Worm (Caenorhabditis elegans): ENCODE results near the gene Y43C5B.3.
"Not testable (repeated sequence)": the region's sequence is repeated elsewhere in the genome, so short reads cannot be mapped to it uniquely, and the experiment has no call there.

Gene Y43C5B.3

DNA sequence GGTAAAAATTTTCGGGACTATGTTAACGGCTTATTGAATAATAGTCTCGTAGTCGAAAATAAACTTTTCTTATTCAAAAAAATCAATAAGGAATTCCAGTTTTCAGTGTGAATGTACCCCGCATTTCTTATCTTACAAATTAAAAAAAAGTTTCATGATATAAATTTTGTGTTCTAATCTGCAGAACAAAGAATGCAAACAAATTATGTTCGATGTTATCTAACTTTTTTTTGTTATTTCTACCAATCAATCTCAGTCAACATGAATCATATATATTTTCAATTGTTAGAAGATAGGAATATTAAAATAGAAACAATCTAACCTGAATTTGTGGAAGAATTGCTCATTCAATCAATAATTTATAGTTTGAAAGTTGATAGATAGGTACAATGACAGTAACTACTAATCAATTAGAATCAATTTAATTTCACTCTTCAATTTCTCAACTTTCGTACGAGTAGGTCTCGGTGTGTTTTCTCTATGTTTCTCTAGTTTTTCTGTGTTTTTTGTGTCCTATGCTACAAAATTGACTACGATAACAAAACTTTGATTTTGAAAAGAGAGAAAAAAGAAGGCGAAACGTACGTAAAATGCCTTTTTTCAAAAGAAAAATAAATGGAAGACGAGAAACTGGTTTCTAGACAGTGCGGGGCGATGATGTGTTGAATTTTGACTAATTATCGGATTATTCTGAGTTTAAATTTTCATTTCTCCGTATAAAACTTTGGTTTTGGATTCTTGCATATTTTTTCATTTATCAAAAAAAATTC, at the start of gene Y43C5B.3, which contains the start of gene unc-43:
Y43C5B.3 (plus strand) TSS at position 720 of the 770 bp plus-strand sequence.
unc-43 (minus strand) TSS at position 347 of the 770 bp plus-strand sequence.
- TF ChIP-seq klf-2 (GFP tag; conservative IDR thresholded peaks at IDR 0.05) (no peak), tab-1 (GFP tag; IDR thresholded peaks at IDR 0.05) (no peak), ztf-23 (GFP tag; IDR thresholded peaks at IDR 0.05) (no peak), med-1 (GFP tag; optimal IDR thresholded peaks at IDR 0.05; ENCODE audit: insufficient read depth) (no peak), T22C8.4 (GFP tag; IDR thresholded peaks at IDR 0.05) (no peak), cog-1 (tag; optimal IDR thresholded peaks at IDR 0.05) (no peak), ztf-29 (GFP tag; IDR thresholded peaks at IDR 0.05) (no peak), flt-1 (GFP tag; IDR thresholded peaks at IDR 0.05) (no peak), ref-1 (GFP tag; conservative IDR thresholded peaks at IDR 0.05) (no peak)

ce11 chrIV:10302203-10302602, 48.2 kb upstream of the Y43C5B.3 start, which contains the start of gene R09E10.5:
TSS of gene R09E10.5 (minus strand) at chrIV:10302303.
- TF ChIP-seq tab-1 (GFP tag; IDR thresholded peaks at IDR 0.05) = no peak
- TF ChIP-seq flt-1 (GFP tag; IDR thresholded peaks at IDR 0.05) = no peak
- TF ChIP-seq ztf-29 (GFP tag; IDR thresholded peaks at IDR 0.05) = no peak
- no peak for TF ChIP-seq T22C8.4 (GFP tag; IDR thresholded peaks at IDR 0.05)
- no peak for TF ChIP-seq med-1 (GFP tag; optimal IDR thresholded peaks at IDR 0.05; ENCODE audit: insufficient read depth)
- no peak for TF ChIP-seq ztf-23 (GFP tag; IDR thresholded peaks at IDR 0.05)
- TF ChIP-seq cog-1 (tag; optimal IDR thresholded peaks at IDR 0.05) = no peak
- TF ChIP-seq ref-1 (GFP tag; conservative IDR thresholded peaks at IDR 0.05) = no peak
- no peak for TF ChIP-seq klf-2 (GFP tag; conservative IDR thresholded peaks at IDR 0.05)

ce11 chrIV:10304383-10304782, 46.0 kb upstream of the Y43C5B.3 start:
- TF ChIP-seq ztf-29 (GFP tag; IDR thresholded peaks at IDR 0.05) = no peak
- no peak for TF ChIP-seq ref-1 (GFP tag; conservative IDR thresholded peaks at IDR 0.05)
- no peak for TF ChIP-seq med-1 (GFP tag; optimal IDR thresholded peaks at IDR 0.05; ENCODE audit: insufficient read depth)
- TF ChIP-seq T22C8.4 (GFP tag; IDR thresholded peaks at IDR 0.05) = no peak
- no peak for TF ChIP-seq tab-1 (GFP tag; IDR thresholded peaks at IDR 0.05)
- no peak for TF ChIP-seq ztf-23 (GFP tag; IDR thresholded peaks at IDR 0.05)
- no peak for TF ChIP-seq cog-1 (tag; optimal IDR thresholded peaks at IDR 0.05)
- TF ChIP-seq klf-2 (GFP tag; conservative IDR thresholded peaks at IDR 0.05) = no peak
- no peak for TF ChIP-seq flt-1 (GFP tag; IDR thresholded peaks at IDR 0.05)

DNA sequence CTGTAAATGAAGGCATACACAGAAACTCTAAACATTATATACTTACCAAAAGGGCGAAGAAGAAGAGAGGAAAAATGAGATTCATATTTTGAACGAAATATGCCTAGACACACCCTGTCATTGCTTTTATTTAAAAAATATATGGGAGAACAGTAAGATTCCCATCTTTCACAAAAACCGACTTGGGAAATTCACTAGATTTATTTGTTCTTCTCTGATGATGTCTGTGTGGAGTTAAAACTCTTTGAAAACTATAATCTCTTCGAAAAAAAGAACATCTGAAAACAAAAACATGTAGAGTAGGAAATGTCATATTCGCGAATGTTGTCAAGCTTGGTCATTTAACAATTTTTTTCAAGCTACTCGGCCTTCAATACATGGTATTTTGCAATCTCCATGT, 40.1 kb upstream of the Y43C5B.3 start, which contains the start of gene R09E10.8:
R09E10.8 (minus strand) TSS at position 101 of the 400 bp plus-strand sequence.
- no peak for TF ChIP-seq klf-2 (GFP tag; conservative IDR thresholded peaks at IDR 0.05)
- no peak for TF ChIP-seq med-1 (GFP tag; optimal IDR thresholded peaks at IDR 0.05; ENCODE audit: insufficient read depth)
- TF ChIP-seq ztf-23 (GFP tag; IDR thresholded peaks at IDR 0.05) = no peak
- no peak for TF ChIP-seq tab-1 (GFP tag; IDR thresholded peaks at IDR 0.05)
- TF ChIP-seq ztf-29 (GFP tag; IDR thresholded peaks at IDR 0.05) = no peak
- TF ChIP-seq flt-1 (GFP tag; IDR thresholded peaks at IDR 0.05) = no peak
- no peak for TF ChIP-seq T22C8.4 (GFP tag; IDR thresholded peaks at IDR 0.05)
- no peak for TF ChIP-seq cog-1 (tag; optimal IDR thresholded peaks at IDR 0.05)
- TF ChIP-seq ref-1 (GFP tag; conservative IDR thresholded peaks at IDR 0.05) = no peak

DNA sequence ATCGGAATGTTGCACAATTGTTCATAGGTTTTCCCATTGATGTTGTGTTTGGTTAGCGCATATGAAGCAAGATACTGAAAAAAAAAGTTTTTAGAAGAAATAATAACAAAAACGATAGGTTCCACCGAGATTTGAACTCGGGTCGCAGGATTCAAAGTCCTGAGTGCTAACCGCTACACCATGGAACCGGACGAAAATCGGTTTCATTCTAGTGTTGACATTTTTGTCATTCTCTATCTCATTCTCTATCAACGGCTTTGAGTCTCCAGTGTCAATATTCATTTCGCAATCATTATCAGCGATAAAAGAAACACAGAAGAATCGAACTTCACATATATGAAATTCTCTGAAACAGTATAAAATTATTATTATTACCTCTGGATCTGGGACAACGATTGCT, 39.3 kb upstream of the Y43C5B.3 start:
- no peak for TF ChIP-seq cog-1 (tag; optimal IDR thresholded peaks at IDR 0.05)
- TF ChIP-seq tab-1 (GFP tag; IDR thresholded peaks at IDR 0.05) = no peak
- TF ChIP-seq ztf-29 (GFP tag; IDR thresholded peaks at IDR 0.05) = no peak
- no peak for TF ChIP-seq T22C8.4 (GFP tag; IDR thresholded peaks at IDR 0.05)
- no peak for TF ChIP-seq med-1 (GFP tag; optimal IDR thresholded peaks at IDR 0.05; ENCODE audit: insufficient read depth)
- TF ChIP-seq ztf-23 (GFP tag; IDR thresholded peaks at IDR 0.05) = no peak
- no peak for TF ChIP-seq flt-1 (GFP tag; IDR thresholded peaks at IDR 0.05)
- no peak for TF ChIP-seq ref-1 (GFP tag; conservative IDR thresholded peaks at IDR 0.05)
- no peak for TF ChIP-seq klf-2 (GFP tag; conservative IDR thresholded peaks at IDR 0.05)

- no peak for TF ChIP-seq ztf-23 (GFP tag; IDR thresholded peaks at IDR 0.05)
- TF ChIP-seq ztf-29 (GFP tag; IDR thresholded peaks at IDR 0.05) = no peak
- no peak for TF ChIP-seq klf-2 (GFP tag; conservative IDR thresholded peaks at IDR 0.05)
- no peak for TF ChIP-seq tab-1 (GFP tag; IDR thresholded peaks at IDR 0.05)
- no peak for TF ChIP-seq ref-1 (GFP tag; conservative IDR thresholded peaks at IDR 0.05)
- no peak for TF ChIP-seq med-1 (GFP tag; optimal IDR thresholded peaks at IDR 0.05; ENCODE audit: insufficient read depth)
- no peak for TF ChIP-seq T22C8.4 (GFP tag; IDR thresholded peaks at IDR 0.05)
- no peak for TF ChIP-seq flt-1 (GFP tag; IDR thresholded peaks at IDR 0.05)
- TF ChIP-seq cog-1 (tag; optimal IDR thresholded peaks at IDR 0.05) = no peak
Measured at ce11 chrIV:10313565-10313964, 36.8 kb upstream of the Y43C5B.3 start, which contains the start of gene acs-18. TSS of gene acs-18 (minus strand) at chrIV:10313665.

ce11 chrIV:10318199-10318598, 32.2 kb upstream of the Y43C5B.3 start, which contains the start of gene R09E10.2:
TSS of gene R09E10.2 (minus strand) at chrIV:10318299.
- TF ChIP-seq ref-1 (GFP tag; conservative IDR thresholded peaks at IDR 0.05) (no peak), cog-1 (tag; optimal IDR thresholded peaks at IDR 0.05) (no peak)

- TF ChIP-seq klf-2 (GFP tag; conservative IDR thresholded peaks at IDR 0.05); flt-1 (GFP tag; IDR thresholded peaks at IDR 0.05); T22C8.4 (GFP tag; IDR thresholded peaks at IDR 0.05): not testable (repeated sequence)
Measured at ce11 chrIV:10322650-10323049, 27.7 kb upstream of the Y43C5B.3 start, which contains the start of gene R09E10.1. TSS of gene R09E10.1 (minus strand) at chrIV:10322750.

DNA sequence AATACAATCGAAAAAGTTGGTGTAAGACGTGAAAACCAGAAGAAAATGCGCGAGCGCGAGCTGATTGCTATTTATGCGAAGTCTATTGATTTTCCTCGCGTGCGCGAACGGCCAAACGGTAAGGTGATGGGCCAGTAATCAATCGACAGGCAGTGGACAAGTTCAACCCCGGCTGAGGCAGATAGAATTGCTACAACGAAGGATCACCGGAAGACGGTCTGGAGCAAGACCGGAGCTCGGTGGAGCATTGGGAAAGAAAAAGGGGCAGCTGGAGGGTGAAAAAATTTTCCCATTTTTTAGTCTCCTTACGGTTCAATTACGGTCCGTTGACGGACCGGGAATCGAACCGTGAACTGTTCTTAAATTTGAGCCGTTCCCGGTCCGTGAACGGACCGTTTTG, 27.0 kb upstream of the Y43C5B.3 start:
- TF ChIP-seq tab-1 (GFP tag; IDR thresholded peaks at IDR 0.05) = 0 out of 2 replicates have a peak, but pooled peaks have one; percentile 52

ce11 chrIV:10330962-10331361, 19.4 kb upstream of the Y43C5B.3 start:
- TF ChIP-seq tab-1 (GFP tag; IDR thresholded peaks at IDR 0.05) (no peak), cog-1 (tag; optimal IDR thresholded peaks at IDR 0.05) (no peak), med-1 (GFP tag; optimal IDR thresholded peaks at IDR 0.05; ENCODE audit: insufficient read depth) (no peak), klf-2 (GFP tag; conservative IDR thresholded peaks at IDR 0.05) (peak; percentile 62; the same call in 1 of the 2 replicates), ztf-23 (GFP tag; IDR thresholded peaks at IDR 0.05) (0 out of 2 replicates have a peak, but pooled peaks have one; percentile 39)

Measured in whole organism, midembryonic.